Worm (Caenorhabditis elegans) whole organism, L4/young adult: ENCODE measurements around the gene F45E4.6.
A peak's percentile ranks its signal among the peaks of the same experiment; 100 is the strongest.

Experiments
- W03F9.2 ChIP-seq: fragments of 150-350 bp; optimal IDR thresholded peaks from 2 replicates; lab custom pipeline; 2014; ENCODE audit warnings: missing biosample characterization, missing genetic modification characterization
- dao-5 ChIP-seq: sonication (generic microtip); optimal IDR thresholded peaks from 2 replicates; lab custom pipeline; 2016; ENCODE audit warnings: missing genotype, missing genetic modification characterization, moderate library complexity, missing compliant biosample characterization
- him-1 ChIP-seq: sonication (generic microtip); optimal IDR thresholded peaks from 2 replicates; lab custom pipeline; 2016; ENCODE audit warnings: missing genotype, missing genetic modification reagents, missing genetic modification characterization, missing compliant biosample characterization

DNA sequence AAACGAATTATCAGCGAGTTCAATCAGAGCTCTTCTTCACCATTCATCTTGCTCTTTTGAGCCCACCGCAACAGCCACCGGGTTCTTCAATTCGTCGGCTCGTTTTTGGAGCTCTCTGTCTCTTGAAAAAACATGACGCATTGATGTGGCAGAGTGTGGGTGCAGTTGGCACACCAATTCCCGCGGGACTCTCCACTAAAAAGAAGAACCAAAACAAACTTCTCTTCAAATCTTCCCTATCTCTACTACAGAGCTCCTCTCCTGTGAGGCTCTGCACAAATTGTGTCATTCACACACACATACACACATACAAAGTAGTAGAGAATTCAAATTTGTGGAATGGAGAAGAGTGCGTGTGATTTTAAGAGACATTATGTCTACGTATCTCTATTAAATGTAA is 30.7 kb upstream of the F45E4.6 start:
- TF ChIP-seq him-1 (tag; lab: Kevin White, UChicago), result peak; percentile 43
- TF ChIP-seq dao-5 (tag; lab: Kevin White, UChicago), result no peak
- TF ChIP-seq W03F9.2 (tag; lab: Kevin White, UChicago), result no peak
